Fruit fly (Drosophila melanogaster) ovary, adult (tissue): ENCODE results near the gene CG32195.
A peak's percentile ranks its signal among the peaks of the same experiment; 100 is the strongest.

Experiments used
- CG17801 ChIP-seq: fragments of 200-800 bp; optimal IDR thresholded peaks from 2 replicates; lab custom pipeline; 2019; ENCODE audit warnings: missing biosample characterization, mild to moderate bottlenecking, missing genetic modification characterization, moderate library complexity; ENCODE audit not compliant: partially characterized antibody

Gene CG32195

DNA sequence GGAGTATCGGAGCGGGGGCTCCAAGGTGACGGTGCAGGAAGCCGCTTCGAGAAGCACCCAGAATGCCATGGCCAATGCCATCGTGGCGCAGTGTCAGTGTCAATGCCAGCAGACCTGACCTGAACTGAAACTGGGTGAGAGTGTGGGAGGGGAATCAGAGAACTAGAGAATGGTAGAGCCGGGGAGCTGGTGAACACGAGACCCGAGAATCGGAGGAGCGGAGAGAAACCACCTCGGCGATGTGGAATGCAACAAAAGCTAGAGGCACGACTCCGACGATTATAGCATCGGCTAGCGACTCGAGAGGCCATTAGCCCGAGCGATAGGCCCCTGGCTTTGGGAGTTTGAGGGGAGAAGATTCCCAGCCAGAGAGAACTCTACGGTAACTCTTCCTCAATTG, 30.8 kb upstream of the CG32195 start:
- no peak for TF ChIP-seq CG17801 (GFP tag; lab: Kevin White, UChicago)

DNA sequence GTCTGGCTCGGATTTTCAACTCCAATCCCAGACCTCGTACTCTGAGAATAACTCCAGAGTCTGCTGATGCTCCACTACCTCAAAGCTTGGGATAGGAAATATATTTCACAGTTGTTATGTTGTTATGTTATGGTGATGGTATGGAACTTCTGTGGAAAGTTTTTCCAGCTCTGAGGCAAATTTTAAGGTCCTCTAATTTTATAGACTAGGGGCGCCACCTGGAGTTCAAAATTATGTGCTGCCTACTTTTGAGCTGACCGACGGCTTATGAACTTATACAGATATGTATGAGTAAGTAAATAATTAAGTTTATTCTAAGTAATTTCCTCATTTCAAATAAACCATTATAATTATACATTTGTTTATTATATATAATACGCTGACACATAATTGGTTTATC, 29.4 kb upstream of the CG32195 start:
- no peak for TF ChIP-seq CG17801 (GFP tag; lab: Kevin White, UChicago)

- no peak for TF ChIP-seq CG17801 (GFP tag; lab: Kevin White, UChicago)
These were observed 28.8 kb upstream of the CG32195 start for dm6 chr3L:18083994-18084393.

- no peak for TF ChIP-seq CG17801 (GFP tag; lab: Kevin White, UChicago)
These were observed 25.7 kb upstream of the CG32195 start, which contains the start of gene CG34253 for dm6 chr3L:18086754-18087685. Gene CG34253, minus strand, starts transcription at chr3L:18087320.

- TF ChIP-seq CG17801 (GFP tag; lab: Kevin White, UChicago): no peak
These were observed 24.7 kb upstream of the CG32195 start for dm6 chr3L:18088027-18088426.

DNA sequence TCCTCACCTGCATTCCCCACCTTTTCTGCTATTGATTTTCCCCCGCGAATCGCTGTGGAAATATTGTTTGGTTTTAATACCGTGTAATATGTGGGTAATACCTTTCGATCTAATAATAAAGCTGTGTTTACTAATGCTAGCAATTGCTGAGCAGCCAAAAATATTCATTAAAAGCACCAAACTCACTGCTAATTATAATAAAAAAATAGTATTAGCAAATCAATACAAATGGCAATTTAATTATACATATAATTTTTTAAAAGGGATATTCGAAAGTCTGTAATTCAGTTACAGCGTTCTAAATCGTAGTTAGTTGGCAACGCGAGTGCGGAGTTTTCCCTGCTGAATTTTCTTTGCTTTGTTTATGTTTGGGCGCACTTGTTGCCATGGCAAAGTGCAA, 18.9 kb upstream of the CG32195 start:
- no peak for TF ChIP-seq CG17801 (GFP tag; lab: Kevin White, UChicago)

DNA sequence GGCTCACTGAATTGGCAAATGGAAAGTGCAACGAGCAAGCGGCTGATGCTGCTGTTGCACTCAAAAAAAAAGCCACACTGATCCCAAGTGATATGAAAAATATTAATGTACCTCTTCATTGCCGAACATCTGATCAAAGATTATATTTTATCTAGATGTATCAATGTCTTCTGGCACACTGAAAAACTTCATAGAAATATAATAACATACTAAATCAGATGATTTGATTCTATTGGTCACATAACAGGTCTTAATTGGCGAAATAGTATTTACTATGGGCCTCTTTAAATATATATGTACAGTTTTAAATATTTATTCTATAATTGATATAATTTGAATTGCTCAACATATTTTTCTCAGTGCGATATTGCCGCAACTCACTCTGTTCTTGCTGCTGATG, 16.0 kb upstream of the CG32195 start:
- no peak for TF ChIP-seq CG17801 (GFP tag; lab: Kevin White, UChicago)

DNA sequence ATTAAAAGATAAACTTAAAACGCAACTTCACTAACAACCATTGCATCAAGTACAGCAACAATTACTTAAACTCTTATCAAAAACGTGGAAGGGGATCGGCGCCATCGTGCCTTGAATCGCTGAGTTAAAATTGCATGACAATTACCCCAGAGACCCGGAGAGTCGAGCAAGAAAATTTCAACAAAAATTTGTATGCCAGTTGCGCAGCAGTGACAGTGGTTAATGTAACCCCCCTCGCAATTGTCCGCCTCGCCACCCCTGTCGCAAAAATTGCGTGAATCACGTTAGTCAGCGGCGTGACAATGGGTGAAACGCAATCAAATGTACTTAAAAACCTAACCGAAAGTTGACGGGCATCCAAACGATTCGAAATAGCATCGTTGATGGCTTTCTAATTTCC, 13.0 kb upstream of the CG32195 start:
- TF ChIP-seq CG17801 (GFP tag; lab: Kevin White, UChicago): no peak

dm6 chr3L:18101421-18101996, 11.2 kb upstream of the CG32195 start:
- peak; percentile 48 for TF ChIP-seq CG17801 (GFP tag; lab: Kevin White, UChicago)

DNA sequence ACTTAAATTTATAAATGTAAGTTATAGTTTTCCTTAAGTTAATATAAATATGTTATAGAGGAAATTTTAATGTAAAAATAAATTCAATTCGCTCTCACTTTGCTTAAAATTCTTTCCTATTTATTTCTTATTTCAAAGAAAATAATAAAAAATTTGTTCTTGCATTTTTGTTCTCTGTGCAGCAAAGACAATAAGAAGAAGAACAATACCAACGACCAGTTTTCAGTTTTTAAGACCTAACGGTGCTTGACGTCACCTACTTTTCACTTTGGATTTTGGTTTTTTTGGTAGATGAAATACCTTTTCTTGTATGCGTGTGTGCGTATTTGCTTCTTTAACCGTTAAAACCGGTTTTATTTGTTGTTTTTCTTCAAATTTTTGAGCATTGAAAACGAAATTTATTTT, 10.6 kb upstream of the CG32195 start:
- TF ChIP-seq CG17801 (GFP tag; lab: Kevin White, UChicago): no peak

DNA sequence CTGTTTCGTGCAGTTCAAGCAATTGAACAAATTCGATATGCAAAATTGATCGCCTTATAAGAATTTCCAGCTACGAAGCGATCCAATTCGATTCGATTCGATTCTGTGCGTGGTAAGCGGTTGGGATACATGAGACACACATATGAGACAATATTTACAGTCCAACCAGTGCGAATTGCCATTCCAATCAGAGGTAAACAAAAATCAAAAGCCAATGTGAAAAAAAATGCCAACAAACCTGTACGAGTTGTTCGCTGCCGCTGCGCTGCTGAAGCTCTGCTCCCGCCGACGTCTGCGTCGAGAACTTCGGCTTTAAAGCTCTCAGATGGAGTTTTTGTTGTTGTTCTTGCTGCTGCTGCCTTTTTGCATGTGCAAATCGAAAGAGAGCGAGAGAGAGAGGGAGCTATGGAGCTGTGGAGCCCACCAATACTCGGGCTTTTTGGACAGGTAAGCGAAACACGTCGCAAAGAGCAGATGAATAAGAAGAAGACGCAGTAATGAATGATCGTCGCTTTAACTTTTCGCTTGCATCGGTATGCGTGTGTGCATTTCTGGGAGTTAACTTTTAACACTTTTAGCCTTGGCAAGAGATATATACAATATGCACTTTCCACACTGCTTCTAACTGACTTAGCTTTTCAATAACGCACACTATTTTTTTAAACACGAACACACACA, 7.3 kb upstream of the CG32195 start:
- TF ChIP-seq CG17801 (GFP tag; lab: Kevin White, UChicago): no peak

DNA sequence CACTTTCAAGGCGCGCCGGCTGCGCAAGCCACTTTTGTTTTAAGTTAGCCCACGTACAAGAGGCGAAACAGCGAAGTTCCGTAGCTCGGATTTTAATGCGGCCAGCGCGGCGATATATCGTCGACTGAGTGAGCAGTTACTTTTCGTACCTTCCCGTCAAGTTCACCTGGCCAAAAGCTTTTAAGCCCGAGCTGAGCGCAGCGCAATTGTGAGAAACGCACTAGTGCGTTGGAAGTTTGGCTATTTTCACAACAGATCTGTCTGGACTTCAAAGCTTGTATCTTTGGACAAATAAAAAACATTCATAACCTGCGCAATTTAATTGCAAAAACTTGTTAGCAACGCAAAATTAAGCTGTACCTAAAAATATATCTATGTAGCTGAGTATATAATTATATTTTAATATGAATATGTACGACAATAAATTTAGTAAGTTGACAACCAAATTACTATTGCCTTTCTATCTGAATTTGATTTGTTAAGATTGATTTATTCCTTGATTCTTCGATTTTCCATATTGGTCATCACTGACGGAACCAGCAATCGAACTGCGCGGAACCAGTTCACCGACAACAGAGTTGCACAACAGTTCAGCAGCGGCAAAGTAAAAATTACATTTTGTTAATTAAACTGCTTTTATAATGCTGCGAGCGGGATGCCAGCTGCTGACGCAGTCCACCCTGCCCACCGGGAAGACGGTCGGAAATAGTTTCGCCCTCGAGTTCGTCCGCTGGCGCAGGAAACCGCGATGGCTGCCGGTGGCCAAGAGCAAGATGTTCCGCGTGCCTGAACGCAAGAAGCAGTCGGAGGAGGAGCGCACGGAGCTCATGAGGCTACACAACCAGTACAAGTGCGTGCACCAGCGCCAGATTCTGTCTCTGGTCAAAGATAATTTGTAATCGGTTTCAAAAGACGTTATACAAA, 6.5 kb upstream of the CG32195 start, which contains the start of the genes CG13698 and mRpS26:
Gene CG13698 (minus strand): TSS at position 129 of the 924 bp plus-strand sequence.
Gene mRpS26 (plus strand): TSS at position 559 of the 924 bp plus-strand sequence.
- no peak for TF ChIP-seq CG17801 (GFP tag; lab: Kevin White, UChicago)

DNA sequence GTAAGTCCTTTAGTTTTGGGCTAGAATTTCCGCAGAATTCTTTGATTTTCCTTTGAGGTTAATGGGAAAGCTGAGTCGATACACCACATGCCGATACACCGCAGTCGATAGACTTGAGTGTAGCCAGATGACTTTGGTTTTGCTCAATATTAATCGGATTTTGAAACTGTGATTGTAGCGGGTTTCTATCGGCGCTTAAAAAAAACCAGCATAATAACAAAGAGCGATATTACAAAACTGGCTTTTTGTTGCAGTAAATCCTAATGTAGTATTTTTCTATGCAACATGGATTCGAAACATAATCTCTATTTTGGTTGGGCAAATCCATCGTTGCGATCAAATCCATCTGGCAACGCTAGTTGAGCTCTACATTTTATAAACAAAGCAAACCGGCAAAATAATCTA, 3.3 kb upstream of the CG32195 start, which contains the start of the genes Polr3D and mus304:
Gene Polr3D (minus strand): TSS at position 116 of the 405 bp plus-strand sequence.
Gene mus304 (plus strand): TSS at position 356 of the 405 bp plus-strand sequence.
- TF ChIP-seq CG17801 (GFP tag; lab: Kevin White, UChicago): no peak
